Worm (Caenorhabditis elegans) whole organism, midembryonic: Measurements from ENCODE around the gene swd-2.1.

Source experiments
- tab-1 ChIP-seq: fragments of 200-800 bp; sonication (Bioruptor generic); IDR thresholded peaks from 2 replicates; pipeline ENCODE4 v1.3.6; 2022; ENCODE audit warnings: missing genetic modification characterization, missing compliant biosample characterization
- ztf-23 ChIP-seq: fragments of 200-800 bp; sonication (Bioruptor generic); IDR thresholded peaks from 2 replicates; pipeline ENCODE4 v1.3.6; 2022; ENCODE audit warnings: missing genetic modification reagents, missing genetic modification characterization, missing compliant biosample characterization

The swd-2.1 gene

DNA sequence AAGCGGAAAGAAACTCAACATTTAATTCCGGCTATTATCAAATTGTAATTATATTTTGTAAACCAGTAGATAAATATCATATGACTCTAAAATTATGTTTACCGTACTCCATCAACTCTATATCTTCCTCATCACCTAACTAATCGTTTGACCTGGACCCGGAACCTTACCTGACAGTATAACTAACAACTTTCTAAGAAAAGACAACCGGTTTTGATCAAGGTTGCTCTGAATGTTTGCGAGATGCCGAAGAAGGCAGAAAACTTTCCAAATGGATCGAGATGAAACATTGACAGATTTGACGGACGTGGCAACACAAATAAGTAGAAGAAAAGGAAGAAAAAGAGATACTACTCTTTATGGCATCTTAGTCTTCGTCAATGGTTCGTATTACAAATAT lies 48.8 kb downstream of the swd-2.1 start:
- TF ChIP-seq tab-1 (no peak), ztf-23 (GFP tag; lab: Robert Waterston, UW) (no peak)
